Fruit fly (Drosophila melanogaster): ENCODE results near the gene CG9044.

- TF ChIP-seq pan (optimal IDR thresholded peaks at IDR 0.05): no peak
- peak; percentile 71 for TF ChIP-seq OdsH (GFP tag; optimal IDR thresholded peaks at IDR 0.05)
- TF ChIP-seq psq (GFP tag; optimal IDR thresholded peaks at IDR 0.05): peak; percentile 48
Measured at dm6 chr2L:5904585-5904984, 44.7 kb upstream of the CG9044 start, which contains the start of gene CG9021.

Measured in whole organism, wandering third instar larva.